Fruit fly (Drosophila melanogaster): ENCODE data around the gene Tsc1.

dm6 chr3R:24091653-24092052 lies 38.5 kb upstream of the Tsc1 start:
- TF ChIP-seq CG11617 (GFP tag; optimal IDR thresholded peaks at IDR 0.05) (no peak), ovo (GFP tag; optimal IDR thresholded peaks at IDR 0.05) (no peak), CG14711 (tag; optimal IDR thresholded peaks at IDR 0.05) (no peak), toe (GFP tag; optimal IDR thresholded peaks at IDR 0.05) (no peak), CG1620 (GFP tag; optimal IDR thresholded peaks at IDR 0.05) (no peak), CG7101 (tag; optimal IDR thresholded peaks at IDR 0.05) (no peak), Crg-1 (GFP tag; optimal IDR thresholded peaks at IDR 0.05) (no peak), CG7045 (GFP tag; optimal IDR thresholded peaks at IDR 0.05) (no peak), Clk (GFP tag; optimal IDR thresholded peaks at IDR 0.05) (no peak)
